In the genomic region with DNA sequence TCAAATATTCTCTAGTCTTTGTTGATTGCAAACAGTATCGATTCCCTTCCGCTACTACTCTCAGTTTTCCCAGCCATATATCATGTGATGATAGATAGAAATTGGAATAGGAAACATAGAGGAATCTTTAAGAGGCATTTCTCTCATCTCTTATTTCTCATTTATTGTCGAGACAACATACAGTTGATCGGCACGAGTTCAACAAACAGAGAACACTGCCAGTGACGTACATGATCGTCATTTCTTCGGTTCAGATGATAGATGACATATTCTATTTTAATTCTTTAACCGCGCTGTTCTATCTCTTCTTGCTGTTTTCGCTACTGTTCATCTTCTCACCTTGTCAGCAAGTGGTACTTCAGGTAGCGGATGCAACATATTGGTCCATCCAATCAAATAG, we compare ENCODE assay signal across 4 worm cellular contexts.
TF ChIP-seq lines count a peak whose summit lies in the region.

No protein-coding gene starts in this region.

TF ChIP-seq in whole organism, L1 larva, 84 proteins besides CTCF, POLR2A, EP300 and RAD21 (continued from another document and continues in another):
- TF ChIP-seq C04F5.9 (tag; optimal IDR thresholded peaks at IDR 0.05; lab: Kevin White, UChicago), result no peak
- TF ChIP-seq nhr-77 (tag; optimal IDR thresholded peaks at IDR 0.05; lab: Kevin White, UChicago), result no peak
- no peak for TF ChIP-seq mab-9 (GFP tag; IDR thresholded peaks at IDR 0.05; lab: Robert Waterston, UW)
- peak; percentile 27 for TF ChIP-seq skn-1 (tag; optimal IDR thresholded peaks at IDR 0.05; lab: Kevin White, UChicago)
- no peak for TF ChIP-seq rnt-1 (tag; optimal IDR thresholded peaks at IDR 0.05; lab: Kevin White, UChicago)
- peak in 1 of 2 experiments; percentile 61 for TF ChIP-seq egl-27 (tag; optimal IDR thresholded peaks at IDR 0.05; lab: Kevin White, UChicago)
- peak; percentile 93 for TF ChIP-seq nhr-71 (tag; optimal IDR thresholded peaks at IDR 0.05; lab: Kevin White, UChicago)
- TF ChIP-seq ceh-88 (GFP tag; IDR thresholded peaks at IDR 0.05; lab: Robert Waterston, UW), result 0 out of 2 replicates have a peak, but pooled peaks have one; percentile 7
- TF ChIP-seq pqm-1 (tag; optimal IDR thresholded peaks at IDR 0.05; lab: Kevin White, UChicago), result no peak
- peak; percentile 63 for TF ChIP-seq lir-3 (tag; optimal IDR thresholded peaks at IDR 0.05; lab: Kevin White, UChicago; ENCODE audit: poor library complexity)
- TF ChIP-seq C16A3.4 (tag; optimal IDR thresholded peaks at IDR 0.05; lab: Kevin White, UChicago), result peak; percentile 39
- TF ChIP-seq vab-15 (tag; optimal IDR thresholded peaks at IDR 0.05; lab: Kevin White, UChicago), result peak; percentile 42
- no peak for TF ChIP-seq isw-1 (GFP tag; IDR thresholded peaks at IDR 0.05; lab: Robert Waterston, UW)
- no peak for TF ChIP-seq nhr-76 (tag; optimal IDR thresholded peaks at IDR 0.05; lab: Kevin White, UChicago)
- peak; percentile 62 for TF ChIP-seq nhr-47 (tag; optimal IDR thresholded peaks at IDR 0.05; lab: Kevin White, UChicago)
- no peak for TF ChIP-seq mef-2 (tag; optimal IDR thresholded peaks at IDR 0.05; lab: Kevin White, UChicago)
- TF ChIP-seq swsn-7 (tag; optimal IDR thresholded peaks at IDR 0.05; lab: Kevin White, UChicago), result no peak
- no peak for TF ChIP-seq aha-1 (tag; optimal IDR thresholded peaks at IDR 0.05; lab: Kevin White, UChicago)
- TF ChIP-seq Y116A8C.19 (tag; optimal IDR thresholded peaks at IDR 0.05; lab: Kevin White, UChicago; ENCODE audit: borderline replicate concordance), result no peak
- peak; percentile 43 for TF ChIP-seq irx-1 (tag; optimal IDR thresholded peaks at IDR 0.05; lab: Kevin White, UChicago)
- TF ChIP-seq efl-3 (GFP tag; optimal IDR thresholded peaks at IDR 0.05; lab: Kevin White, UChicago), result no peak
- peak; percentile 83 for TF ChIP-seq nhr-90 (tag; optimal IDR thresholded peaks at IDR 0.05; lab: Kevin White, UChicago; ENCODE audit: poor library complexity)
- no peak for TF ChIP-seq nhr-11 (tag; optimal IDR thresholded peaks at IDR 0.05; lab: Kevin White, UChicago)
- no peak for TF ChIP-seq hlh-17 (GFP tag; optimal IDR thresholded peaks at IDR 0.05; lab: Kevin White, UChicago; ENCODE audit: borderline replicate concordance)
- TF ChIP-seq aly-2 (tag; optimal IDR thresholded peaks at IDR 0.05; lab: Kevin White, UChicago), result no peak
- TF ChIP-seq lin-13 (GFP tag; optimal IDR thresholded peaks at IDR 0.05; lab: Kevin White, UChicago), result peak; percentile 1
- peak in 1 of 2 experiments; percentile 74 for TF ChIP-seq mdl-1 (tag; optimal IDR thresholded peaks at IDR 0.05; lab: Kevin White, UChicago)
- no peak for TF ChIP-seq dsc-1 (tag; optimal IDR thresholded peaks at IDR 0.05; lab: Kevin White, UChicago)
- peak in 1 of 3 experiments; percentile 41 for TF ChIP-seq dpl-1 (GFP tag; optimal IDR thresholded peaks at IDR 0.05; lab: Kevin White, UChicago)
- TF ChIP-seq blmp-1 (tag; optimal IDR thresholded peaks at IDR 0.05; lab: Kevin White, UChicago), result peak; percentile 82
- TF ChIP-seq unc-130 (tag; optimal IDR thresholded peaks at IDR 0.05; lab: Kevin White, UChicago), result peak; percentile 93

TF ChIP-seq in whole organism, L2 larva, 48 proteins besides CTCF, POLR2A, EP300 and RAD21 (continued from another document and continues in another):
- no peak for TF ChIP-seq R02D3.7 (tag; optimal IDR thresholded peaks at IDR 0.05; lab: Kevin White, UChicago)
- peak; percentile 85 for TF ChIP-seq nhr-6 (tag; optimal IDR thresholded peaks at IDR 0.05; lab: Kevin White, UChicago)
- peak; percentile 62 for TF ChIP-seq fos-1 (tag; optimal IDR thresholded peaks at IDR 0.05; lab: Kevin White, UChicago)
- peak; percentile 88 for TF ChIP-seq egl-27 (tag; optimal IDR thresholded peaks at IDR 0.05; lab: Kevin White, UChicago)
- TF ChIP-seq crh-2 (tag; optimal IDR thresholded peaks at IDR 0.05; lab: Kevin White, UChicago), result peak; percentile 82
- TF ChIP-seq mbf-1 (tag; optimal IDR thresholded peaks at IDR 0.05; lab: Kevin White, UChicago), result no peak
- TF ChIP-seq dmd-4 (tag; optimal IDR thresholded peaks at IDR 0.05; lab: Kevin White, UChicago), result no peak
- no peak for TF ChIP-seq nhr-12 (tag; optimal IDR thresholded peaks at IDR 0.05; lab: Kevin White, UChicago)
- TF ChIP-seq ceh-16 (tag; optimal IDR thresholded peaks at IDR 0.05; lab: Kevin White, UChicago), result no peak
- TF ChIP-seq nhr-11 (tag; optimal IDR thresholded peaks at IDR 0.05; lab: Kevin White, UChicago), result no peak
- TF ChIP-seq ztf-11 (tag; optimal IDR thresholded peaks at IDR 0.05; lab: Kevin White, UChicago), result no peak
- TF ChIP-seq gmeb-1 (tag; optimal IDR thresholded peaks at IDR 0.05; lab: Kevin White, UChicago), result peak; percentile 63
- peak; percentile 52 for TF ChIP-seq Y55F3AM.14 (GFP tag; optimal IDR thresholded peaks at IDR 0.05; lab: Kevin White, UChicago)
- no peak for TF ChIP-seq zag-1 (tag; optimal IDR thresholded peaks at IDR 0.05; lab: Kevin White, UChicago)
- TF ChIP-seq alr-1 (tag; optimal IDR thresholded peaks at IDR 0.05; lab: Kevin White, UChicago), result no peak
- TF ChIP-seq nhr-25 (tag; optimal IDR thresholded peaks at IDR 0.05; lab: Kevin White, UChicago), result peak; percentile 94
- TF ChIP-seq lsy-2 (tag; optimal IDR thresholded peaks at IDR 0.05; lab: Kevin White, UChicago), result peak in 1 of 2 experiments; percentile 69
- peak; percentile 65 for TF ChIP-seq unc-62 (GFP tag; optimal IDR thresholded peaks at IDR 0.05; lab: Kevin White, UChicago)
- TF ChIP-seq elt-1 (tag; optimal IDR thresholded peaks at IDR 0.05; lab: Kevin White, UChicago), result no peak
- no peak for TF ChIP-seq aly-2 (tag; optimal IDR thresholded peaks at IDR 0.05; lab: Kevin White, UChicago)
- peak; percentile 98 for TF ChIP-seq nhr-21 (tag; optimal IDR thresholded peaks at IDR 0.05; lab: Kevin White, UChicago)
- no peak for TF ChIP-seq nhr-10 (tag; optimal IDR thresholded peaks at IDR 0.05; lab: Kevin White, UChicago)
- peak; percentile 83 for TF ChIP-seq ztf-4 (tag; optimal IDR thresholded peaks at IDR 0.05; lab: Kevin White, UChicago)
- TF ChIP-seq ZK546.5 (tag; optimal IDR thresholded peaks at IDR 0.05; lab: Kevin White, UChicago), result no peak
- TF ChIP-seq lin-11 (tag; optimal IDR thresholded peaks at IDR 0.05; lab: Kevin White, UChicago), result no peak
- TF ChIP-seq nhr-23 (tag; optimal IDR thresholded peaks at IDR 0.05; lab: Kevin White, UChicago), result no peak
- no peak for TF ChIP-seq nhr-77 (tag; optimal IDR thresholded peaks at IDR 0.05; lab: Kevin White, UChicago)
- peak; percentile 49 for TF ChIP-seq F13H6.1 (tag; optimal IDR thresholded peaks at IDR 0.05; lab: Kevin White, UChicago)
- TF ChIP-seq ztf-1 (GFP tag; conservative IDR thresholded peaks at IDR 0.05; lab: Robert Waterston, UW), result no peak
- TF ChIP-seq sma-3 (GFP tag; optimal IDR thresholded peaks at IDR 0.05; lab: Kevin White, UChicago), result peak; percentile 97
- TF ChIP-seq elt-3 (tag; optimal IDR thresholded peaks at IDR 0.05; lab: Kevin White, UChicago), result no peak
- TF ChIP-seq skn-1 (tag; optimal IDR thresholded peaks at IDR 0.05; lab: Kevin White, UChicago), result no peak
- TF ChIP-seq peb-1 (tag; optimal IDR thresholded peaks at IDR 0.05; lab: Kevin White, UChicago), result no peak
- no peak for TF ChIP-seq nhr-237 (tag; optimal IDR thresholded peaks at IDR 0.05; lab: Kevin White, UChicago)
- peak; percentile 24 for TF ChIP-seq mab-5 (tag; optimal IDR thresholded peaks at IDR 0.05; lab: Kevin White, UChicago)

TF ChIP-seq in whole organism, L3 larva, 47 proteins besides CTCF, POLR2A, EP300 and RAD21 (continued from another document):
- TF ChIP-seq R02D3.7 (tag; optimal IDR thresholded peaks at IDR 0.05; lab: Kevin White, UChicago) (peak; percentile 61), ceh-28 (tag; optimal IDR thresholded peaks at IDR 0.05; lab: Kevin White, UChicago) (peak; percentile 71), aly-2 (tag; optimal IDR thresholded peaks at IDR 0.05; lab: Kevin White, UChicago) (no peak), egl-5 (tag; optimal IDR thresholded peaks at IDR 0.05; lab: Kevin White, UChicago) (no peak), ceh-82 (tag; optimal IDR thresholded peaks at IDR 0.05; lab: Kevin White, UChicago) (no peak), lin-15B (tag; optimal IDR thresholded peaks at IDR 0.05; lab: Kevin White, UChicago) (no peak), unc-39 (tag; optimal IDR thresholded peaks at IDR 0.05; lab: Kevin White, UChicago) (no peak), ztf-11 (tag; optimal IDR thresholded peaks at IDR 0.05; lab: Kevin White, UChicago) (no peak), hmg-11 (tag; optimal IDR thresholded peaks at IDR 0.05; lab: Kevin White, UChicago) (no peak), nhr-237 (tag; optimal IDR thresholded peaks at IDR 0.05; lab: Kevin White, UChicago) (no peak), unc-62 (GFP tag; optimal IDR thresholded peaks at IDR 0.05; lab: Kevin White, UChicago) (peak; percentile 68), eor-1 (tag; optimal IDR thresholded peaks at IDR 0.05; lab: Kevin White, UChicago) (no peak), fkh-2 (tag; optimal IDR thresholded peaks at IDR 0.05; lab: Kevin White, UChicago) (no peak), nhr-67 (tag; optimal IDR thresholded peaks at IDR 0.05; lab: Kevin White, UChicago) (no peak), ztf-4 (tag; optimal IDR thresholded peaks at IDR 0.05; lab: Kevin White, UChicago) (peak; percentile 29), fos-1 (tag; optimal IDR thresholded peaks at IDR 0.05; lab: Kevin White, UChicago) (no peak), nhr-43 (tag; optimal IDR thresholded peaks at IDR 0.05; lab: Kevin White, UChicago; ENCODE audit: poor library complexity, severe bottlenecking) (peak; percentile 99), ama-1 (optimal IDR thresholded peaks at IDR 0.05; lab: Kevin White, UChicago) (peak; percentile 20), ceh-9 (tag; optimal IDR thresholded peaks at IDR 0.05; lab: Kevin White, UChicago) (no peak), pha-4 (tag; optimal IDR thresholded peaks at IDR 0.05; lab: Kevin White, UChicago) (no peak), zag-1 (tag; optimal IDR thresholded peaks at IDR 0.05; lab: Kevin White, UChicago) (no peak), nhr-28 (tag; optimal IDR thresholded peaks at IDR 0.05; lab: Kevin White, UChicago) (peak; percentile 35), fkh-10 (GFP tag; optimal IDR thresholded peaks at IDR 0.05; lab: Kevin White, UChicago) (no peak), nhr-23 (tag; optimal IDR thresholded peaks at IDR 0.05; lab: Kevin White, UChicago) (peak; percentile 99), lin-39 (tag; optimal IDR thresholded peaks at IDR 0.05; lab: Kevin White, UChicago) (no peak), skn-1 (tag; optimal IDR thresholded peaks at IDR 0.05; lab: Kevin White, UChicago) (no peak), ZK546.5 (tag; optimal IDR thresholded peaks at IDR 0.05; lab: Kevin White, UChicago) (no peak), snpc-4 (tag; optimal IDR thresholded peaks at IDR 0.05; lab: Kevin White, UChicago) (no peak), nhr-25 (tag; optimal IDR thresholded peaks at IDR 0.05; lab: Kevin White, UChicago) (peak; percentile 91), nhr-11 (tag; optimal IDR thresholded peaks at IDR 0.05; lab: Kevin White, UChicago) (no peak), daf-12 (tag; optimal IDR thresholded peaks at IDR 0.05; lab: Kevin White, UChicago) (no peak), pqm-1 (tag; optimal IDR thresholded peaks at IDR 0.05; lab: Kevin White, UChicago) (no peak), ceh-16 (tag; optimal IDR thresholded peaks at IDR 0.05; lab: Kevin White, UChicago) (no peak), elt-3 (tag; optimal IDR thresholded peaks at IDR 0.05; lab: Kevin White, UChicago) (peak in 2 of 3 experiments; percentile 81 to 83)

TF ChIP-seq in whole organism, L4 larva, 104 proteins besides CTCF, POLR2A, EP300 and RAD21 (continued from another document):
- no peak for TF ChIP-seq Y75B8A.6 (GFP tag; IDR thresholded peaks at IDR 0.05; lab: Robert Waterston, UW)
- peak; percentile 95 for TF ChIP-seq nhr-10 (tag; optimal IDR thresholded peaks at IDR 0.05; lab: Kevin White, UChicago)
- peak; percentile 47 for TF ChIP-seq nhr-237 (tag; optimal IDR thresholded peaks at IDR 0.05; lab: Kevin White, UChicago)
- TF ChIP-seq jun-1 (tag; optimal IDR thresholded peaks at IDR 0.05; lab: Kevin White, UChicago), result no peak
- no peak for TF ChIP-seq hif-1 (tag; optimal IDR thresholded peaks at IDR 0.05; lab: Kevin White, UChicago)
- TF ChIP-seq rbr-2 (tag; optimal IDR thresholded peaks at IDR 0.05; lab: Kevin White, UChicago), result peak; percentile 28
- peak; percentile 28 for TF ChIP-seq nhr-6 (tag; optimal IDR thresholded peaks at IDR 0.05; lab: Kevin White, UChicago)
- peak; percentile 50 for TF ChIP-seq dmd-6 (GFP tag; IDR thresholded peaks at IDR 0.05; lab: Robert Waterston, UW)
- no peak for TF ChIP-seq lin-38 (GFP tag; IDR thresholded peaks at IDR 0.05; lab: Robert Waterston, UW)
- TF ChIP-seq daf-19 (GFP tag; conservative IDR thresholded peaks at IDR 0.05; lab: Robert Waterston, UW), result no peak
- TF ChIP-seq lsy-2 (tag; optimal IDR thresholded peaks at IDR 0.05; lab: Kevin White, UChicago), result peak; percentile 62 to 76
- TF ChIP-seq aha-1 (tag; lab: Kevin White, UChicago), result peak; percentile 98
- no peak for TF ChIP-seq F10B5.3 (tag; optimal IDR thresholded peaks at IDR 0.05; lab: Kevin White, UChicago)
- 0 out of 2 replicates have a peak, but pooled peaks have one; percentile 19 for TF ChIP-seq ceh-20 (GFP tag; IDR thresholded peaks at IDR 0.05; lab: Robert Waterston, UW)
- peak; percentile 89 for TF ChIP-seq nhr-28 (tag; optimal IDR thresholded peaks at IDR 0.05; lab: Kevin White, UChicago)
- no peak for TF ChIP-seq gei-8 (GFP tag; optimal IDR thresholded peaks at IDR 0.05; lab: Kevin White, UChicago)
- TF ChIP-seq cey-2 (tag; optimal IDR thresholded peaks at IDR 0.05; lab: Kevin White, UChicago; ENCODE audit: borderline replicate concordance, insufficient read depth), result peak; percentile 56
- TF ChIP-seq ZK546.5 (tag; optimal IDR thresholded peaks at IDR 0.05; lab: Kevin White, UChicago), result no peak
- no peak for TF ChIP-seq daf-16 (GFP tag; optimal IDR thresholded peaks at IDR 0.05; lab: Kevin White, UChicago)
- TF ChIP-seq daf-16 (tag; optimal IDR thresholded peaks at IDR 0.05; lab: Kevin White, UChicago), result peak; percentile 2
- TF ChIP-seq hlh-11 (tag; optimal IDR thresholded peaks at IDR 0.05; lab: Kevin White, UChicago), result peak; percentile 91
- no peak for TF ChIP-seq egl-27 (tag; optimal IDR thresholded peaks at IDR 0.05; lab: Kevin White, UChicago)
- TF ChIP-seq hmg-1.1 (GFP tag; IDR thresholded peaks at IDR 0.05; lab: Robert Waterston, UW), result no peak
- no peak for TF ChIP-seq Y105C5A.15 (GFP tag; IDR thresholded peaks at IDR 0.05; lab: Robert Waterston, UW)
- TF ChIP-seq hlh-30 (tag; optimal IDR thresholded peaks at IDR 0.05; lab: Kevin White, UChicago; ENCODE audit: insufficient read depth), result peak; percentile 91
- TF ChIP-seq mxl-3 (GFP tag; optimal IDR thresholded peaks at IDR 0.05; lab: Kevin White, UChicago), result peak; percentile 20
- TF ChIP-seq set-16 (GFP tag; IDR thresholded peaks at IDR 0.05; lab: Robert Waterston, UW), result no peak
- TF ChIP-seq madf-5 (GFP tag; IDR thresholded peaks at IDR 0.05; lab: Robert Waterston, UW), result no peak
- peak; percentile 28 for TF ChIP-seq nhr-76 (tag; optimal IDR thresholded peaks at IDR 0.05; lab: Kevin White, UChicago)
- no peak for TF ChIP-seq mdt-29 (GFP tag; IDR thresholded peaks at IDR 0.05; lab: Robert Waterston, UW)
- peak; percentile 32 for TF ChIP-seq T20F7.1 (GFP tag; optimal IDR thresholded peaks at IDR 0.05; lab: Kevin White, UChicago)
- TF ChIP-seq F26F4.8 (GFP tag; conservative IDR thresholded peaks at IDR 0.05; lab: Robert Waterston, UW), result no peak
- TF ChIP-seq nhr-77 (tag; optimal IDR thresholded peaks at IDR 0.05; lab: Kevin White, UChicago), result peak; percentile 49
- TF ChIP-seq nhr-48 (tag; optimal IDR thresholded peaks at IDR 0.05; lab: Kevin White, UChicago), result peak; percentile 88
- no peak for TF ChIP-seq nhr-11 (tag; optimal IDR thresholded peaks at IDR 0.05; lab: Kevin White, UChicago)
- TF ChIP-seq dmd-8 (GFP tag; IDR thresholded peaks at IDR 0.05; lab: Robert Waterston, UW), result no peak
- TF ChIP-seq unc-62 (GFP tag; optimal IDR thresholded peaks at IDR 0.05 in 1 of 2; lab: Kevin White, UChicago), result peak in 1 of 2 experiments; percentile 99
- TF ChIP-seq unc-62 (tag; optimal IDR thresholded peaks at IDR 0.05; lab: Kevin White, UChicago), result peak; percentile 22
- peak; percentile 81 for TF ChIP-seq mep-1 (tag; optimal IDR thresholded peaks at IDR 0.05; lab: Kevin White, UChicago)
- no peak for TF ChIP-seq spr-3 (GFP tag; optimal IDR thresholded peaks at IDR 0.05; lab: Kevin White, UChicago)
- TF ChIP-seq nhr-102 (tag; optimal IDR thresholded peaks at IDR 0.05; lab: Kevin White, UChicago), result peak; percentile 23
- TF ChIP-seq tra-1 (GFP tag; IDR thresholded peaks at IDR 0.05; lab: Robert Waterston, UW), result peak; percentile 41; the same call in 1 of the 2 replicates
- TF ChIP-seq mdl-1 (tag; optimal IDR thresholded peaks at IDR 0.05; lab: Kevin White, UChicago), result peak; percentile 84 to 92
